Worm (Caenorhabditis elegans) whole organism, young adult: ENCODE data around the gene F18F11.4.

ENCODE experiments used
- Y67H2A.10 ChIP-seq: fragments of 200-800 bp; sonication (Bioruptor generic); conservative IDR thresholded peaks from 2 replicates; pipeline ENCODE4 v1.3.6; 2022; ENCODE audit warnings: missing genetic modification reagents, missing genetic modification characterization, missing compliant biosample characterization
- Y79H2A.3 ChIP-seq: fragments of 200-800 bp; sonication (Bioruptor generic); conservative IDR thresholded peaks from 2 replicates; pipeline ENCODE4 v1.3.6; 2022; ENCODE audit warnings: missing genetic modification reagents, missing genetic modification characterization, missing compliant biosample characterization
- hlh-26 ChIP-seq: fragments of 200-800 bp; sonication (Bioruptor generic); conservative IDR thresholded peaks from 2 replicates; pipeline ENCODE4 v1.3.6; 2022; ENCODE audit warnings: missing genetic modification reagents, missing genetic modification characterization, missing compliant biosample characterization
- lin-26 ChIP-seq: fragments of 200-800 bp; sonication (Bioruptor generic); IDR thresholded peaks from 2 replicates; pipeline ENCODE4 v1.3.6; 2022; ENCODE audit warnings: missing genetic modification reagents, missing genetic modification characterization, missing compliant biosample characterization
- nfya-1 ChIP-seq: sonication (generic microtip); optimal IDR thresholded peaks from 2 replicates; lab custom pipeline; 2017; ENCODE audit warnings: antibody characterized with exemption, missing compliant biosample characterization, missing genetic modification characterization, borderline replicate concordance; ENCODE audit not compliant: insufficient read depth
- nhr-90 ChIP-seq: sonication (generic microtip); optimal IDR thresholded peaks from 2 replicates; lab custom pipeline; 2016; ENCODE audit warnings: missing genotype, mild to moderate bottlenecking, missing genetic modification characterization, missing compliant biosample characterization
- pbrm-1 ChIP-seq: fragments of 200-800 bp; sonication (Bioruptor generic); IDR thresholded peaks from 2 replicates; pipeline ENCODE4 v1.3.6; 2022; ENCODE audit warnings: missing genetic modification reagents, missing genetic modification characterization, missing compliant biosample characterization
- rec-8 ChIP-seq, 2 experiments: sonication (generic microtip); optimal IDR thresholded peaks; 2 replicates each; lab custom pipeline; 2016; ENCODE audit warnings: mild to moderate bottlenecking in 2 of 2, missing genetic modification characterization in 2 of 2, missing genetic modification reagents in 2 of 2, missing genotype in 2 of 2, missing biosample characterization in 1 of 2, missing compliant biosample characterization in 1 of 2, moderate library complexity in 1 of 2
- unc-62 ChIP-seq: fragments of 150-350 bp; optimal IDR thresholded peaks from 2 replicates; lab custom pipeline; 2014; ENCODE audit warnings: missing biosample characterization, missing genetic modification reagents, missing genetic modification characterization
- ztf-22 ChIP-seq: fragments of 200-800 bp; sonication (Bioruptor generic); optimal IDR thresholded peaks from 2 replicates; lab custom pipeline; 2018; ENCODE audit warnings: mild to moderate bottlenecking, missing genetic modification characterization, moderate library complexity, missing compliant biosample characterization

DNA sequence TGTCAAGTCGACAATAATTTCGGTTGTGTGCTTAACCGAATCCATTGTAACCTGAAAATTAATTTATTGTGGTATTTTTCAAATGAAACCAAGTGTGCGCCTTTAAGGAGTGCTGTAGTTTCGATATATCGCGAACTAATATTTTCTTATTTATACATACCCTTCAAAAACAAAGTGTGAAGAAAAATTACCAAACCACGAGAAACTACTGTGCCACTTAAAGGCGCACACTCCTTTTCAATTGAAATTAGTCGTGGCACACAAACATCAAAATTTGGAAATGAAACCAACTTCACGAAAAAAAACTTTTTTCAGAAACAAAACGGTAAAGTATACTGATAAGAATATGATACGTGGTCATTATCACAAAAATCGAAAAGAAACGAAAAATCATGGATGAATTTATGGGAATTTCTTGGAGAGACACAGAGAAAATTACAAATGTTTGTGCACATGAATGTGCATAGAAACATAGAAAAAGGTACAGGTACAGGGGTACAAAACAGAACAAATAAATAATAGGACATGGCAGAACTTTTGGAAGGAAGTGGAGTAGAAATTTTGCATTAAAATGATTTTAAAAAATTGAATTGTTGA, 52.6 kb downstream of the F18F11.4 start, which contains the start of gene spl-1:
- TF ChIP-seq nfya-1 (tag; lab: Kevin White, UChicago) (no peak), rec-8 (tag; optimal IDR thresholded peaks at IDR 0.05; lab: Kevin White, UChicago) (no peak), lin-26 (GFP tag; lab: Robert Waterston, UW) (no peak), hlh-26 (GFP tag; lab: Robert Waterston, UW) (no peak), pbrm-1 (GFP tag; lab: Robert Waterston, UW) (0 out of 2 replicates have a peak, but pooled peaks have one; percentile 26), Y67H2A.10 (no peak), ztf-22 (GFP tag; lab: Kevin White, UChicago) (no peak), Y79H2A.3 (GFP tag; lab: Robert Waterston, UW) (no peak), unc-62 (GFP tag; lab: Kevin White, UChicago) (no peak), nhr-90 (tag; lab: Kevin White, UChicago) (no peak)
